Worm (Caenorhabditis elegans) whole organism, L1 larva: ENCODE measurements around the gene tsen-54.

Experiments used
- C16A3.4 ChIP-seq: fragments of 150-350 bp; optimal IDR thresholded peaks from 2 replicates; lab custom pipeline; 2014; ENCODE audit warnings: missing biosample characterization, missing genetic modification characterization
- fkh-10 ChIP-seq: sonication (generic microtip); optimal IDR thresholded peaks from 2 replicates; lab custom pipeline; 2017; ENCODE audit warnings: missing biosample characterization, missing genetic modification reagents, missing genetic modification characterization
- fkh-4 ChIP-seq: sonication (generic microtip); optimal IDR thresholded peaks from 2 replicates; lab custom pipeline; 2016; ENCODE audit warnings: missing compliant biosample characterization, missing genetic modification characterization, borderline replicate concordance
- lin-14 ChIP-seq: fragments of 200-800 bp; sonication (Bioruptor generic); optimal IDR thresholded peaks from 2 replicates; lab custom pipeline; 2018; ENCODE audit warnings: mild to moderate bottlenecking, missing genetic modification characterization, moderate library complexity, missing compliant biosample characterization
- mdl-1 ChIP-seq, 2 experiments: fragments of 150-350 bp; optimal IDR thresholded peaks; 2 replicates each; lab custom pipeline; 2014 to 2017; ENCODE audit warnings: missing biosample characterization in 2 of 2, missing genetic modification characterization in 2 of 2, inconsistent platforms in 1 of 2
- mep-1 ChIP-seq: fragments of 150-350 bp; optimal IDR thresholded peaks from 2 replicates; lab custom pipeline; 2014; ENCODE audit warnings: missing biosample characterization, missing genetic modification characterization
- nhr-11 ChIP-seq: fragments of 150-350 bp; optimal IDR thresholded peaks from 2 replicates; lab custom pipeline; 2014; ENCODE audit warnings: missing biosample characterization, missing genetic modification characterization
- nhr-12 ChIP-seq: sonication (generic microtip); optimal IDR thresholded peaks from 2 replicates; lab custom pipeline; 2017; ENCODE audit warnings: missing biosample characterization, missing genetic modification characterization
- nhr-47 ChIP-seq: sonication (generic microtip); optimal IDR thresholded peaks from 2 replicates; lab custom pipeline; 2016; ENCODE audit warnings: mild to moderate bottlenecking, missing genetic modification characterization, moderate library complexity, missing compliant biosample characterization
- nhr-76 ChIP-seq: sonication (generic microtip); optimal IDR thresholded peaks from 2 replicates; lab custom pipeline; 2017; ENCODE audit warnings: missing biosample characterization, missing genetic modification characterization
- nhr-90 ChIP-seq: sonication (generic microtip); optimal IDR thresholded peaks from 2 replicates; lab custom pipeline; 2016; ENCODE audit warnings: mild to moderate bottlenecking, missing genetic modification characterization, missing compliant biosample characterization; ENCODE audit not compliant: poor library complexity
- pqm-1 ChIP-seq: sonication (generic microtip); optimal IDR thresholded peaks from 3 replicates; lab custom pipeline; 2017; ENCODE audit warnings: missing biosample characterization, missing genetic modification characterization
- zag-1 ChIP-seq: fragments of 150-350 bp; optimal IDR thresholded peaks from 2 replicates; lab custom pipeline; 2014; ENCODE audit warnings: missing biosample characterization, missing genetic modification characterization

ce11 chrIV:1963247-1963646 lies 15.3 kb downstream of the tsen-54 start, which contains the start of gene ulp-3:
- TF ChIP-seq mep-1 (tag; lab: Kevin White, UChicago): no peak
- TF ChIP-seq fkh-10 (GFP tag; lab: Kevin White, UChicago): no peak
- no peak for TF ChIP-seq nhr-90 (tag; lab: Kevin White, UChicago)
- TF ChIP-seq nhr-76: no peak
- TF ChIP-seq nhr-11 (tag; lab: Kevin White, UChicago): no peak
- TF ChIP-seq C16A3.4 (tag; lab: Kevin White, UChicago): no peak
- no peak for TF ChIP-seq nhr-47 (tag; lab: Kevin White, UChicago)
- no peak for TF ChIP-seq fkh-4 (tag; lab: Kevin White, UChicago)
- no peak for TF ChIP-seq zag-1 (tag; lab: Kevin White, UChicago)
- TF ChIP-seq pqm-1 (tag; lab: Kevin White, UChicago): no peak
- TF ChIP-seq nhr-12 (tag; lab: Kevin White, UChicago): no peak
- TF ChIP-seq mdl-1 (tag; optimal IDR thresholded peaks at IDR 0.05; lab: Kevin White, UChicago): no peak
- TF ChIP-seq lin-14: no peak
